Fruit fly (Drosophila melanogaster): Measurements from ENCODE around the gene emei.

The emei gene

DNA sequence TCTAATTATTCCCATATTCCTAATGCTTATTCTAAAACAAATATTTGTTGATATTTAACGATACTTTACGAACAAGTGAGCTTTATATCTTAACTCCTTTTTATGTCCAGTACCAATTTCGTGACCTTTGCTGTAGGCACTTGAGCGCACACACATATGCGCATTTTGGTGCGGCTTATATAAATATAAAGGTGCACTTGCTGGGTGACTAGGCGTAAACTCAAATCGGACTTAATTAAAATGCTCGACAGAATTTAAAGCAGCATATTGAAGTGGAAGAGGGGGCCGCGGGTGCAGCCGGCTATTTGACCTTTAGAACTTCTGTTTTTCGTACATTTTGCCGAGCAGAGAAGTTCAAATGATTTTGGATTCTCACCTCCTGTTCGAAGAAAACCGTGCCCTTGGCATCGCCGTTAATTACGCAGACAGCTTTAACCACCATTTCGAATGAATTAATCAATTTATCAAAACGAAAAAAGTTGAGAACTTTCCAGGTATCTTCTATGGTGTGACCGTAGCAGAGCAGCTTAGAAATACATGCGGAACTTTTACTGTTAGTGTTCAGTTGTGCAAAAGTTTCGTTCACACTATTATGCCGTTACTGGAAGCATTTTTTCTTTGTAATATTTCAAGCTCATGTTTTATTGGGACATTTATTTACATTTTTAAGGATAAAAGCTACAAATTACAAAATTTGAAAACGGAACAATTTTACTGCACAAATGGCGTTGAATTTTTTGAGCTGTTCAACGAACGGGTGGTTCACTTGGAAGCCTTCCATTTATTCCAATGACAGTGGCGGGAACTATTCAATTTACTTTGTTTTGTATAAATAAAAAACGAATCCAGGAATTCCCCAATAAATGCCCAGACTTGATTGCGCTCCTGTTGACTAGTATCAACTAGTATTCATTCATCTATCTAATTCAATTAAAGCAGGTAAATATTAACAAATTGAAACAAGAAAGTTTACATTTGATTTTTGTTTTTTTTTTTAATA lies 4.0 kb downstream of the emei start, which contains the start of gene Sod1 (continued):
- TF ChIP-seq chm (GFP tag; IDR thresholded peaks at IDR 0.05) (no peak), gem (tag; optimal IDR thresholded peaks at IDR 0.05) (no peak), scrt (GFP tag; optimal IDR thresholded peaks at IDR 0.05) (no peak), CG17802 (tag; optimal IDR thresholded peaks at IDR 0.05) (peak; percentile 89), CG8388 (GFP tag; optimal IDR thresholded peaks at IDR 0.05) (no peak), Mad (GFP tag; optimal IDR thresholded peaks at IDR 0.05) (no peak), CG6791 (GFP tag; IDR thresholded peaks at IDR 0.05; ENCODE audit: partially characterized antibody) (no peak), bab2 (GFP tag; optimal IDR thresholded peaks at IDR 0.05) (no peak), HmgD (GFP tag; optimal IDR thresholded peaks at IDR 0.05) (peak; percentile 39), CG13296 (GFP tag; optimal IDR thresholded peaks at IDR 0.05) (no peak), Med (GFP tag) (peak; percentile 65), pan (optimal IDR thresholded peaks at IDR 0.05) (no peak), pan (GFP tag; optimal IDR thresholded peaks at IDR 0.05 in 1 of 2, IDR thresholded peaks at IDR 0.05 in 1 of 2) (no peak), E2f2 (GFP tag; IDR thresholded peaks at IDR 0.05) (peak; percentile 81), zen (tag; optimal IDR thresholded peaks at IDR 0.05) (no peak), seq (GFP tag; IDR thresholded peaks at IDR 0.05) (no peak), al (GFP tag; IDR thresholded peaks at IDR 0.05) (no peak), CG18619 (GFP tag; optimal IDR thresholded peaks at IDR 0.05) (no peak), run (tag; optimal IDR thresholded peaks at IDR 0.05) (no peak), sens-2 (GFP tag; IDR thresholded peaks at IDR 0.05) (no peak), D19B (GFP tag; optimal IDR thresholded peaks at IDR 0.05) (no peak), ac (GFP tag; optimal IDR thresholded peaks at IDR 0.05) (no peak), CG13424 (tag; optimal IDR thresholded peaks at IDR 0.05) (no peak), Hr3 (GFP tag; optimal IDR thresholded peaks at IDR 0.05) (no peak), tna (GFP tag; IDR thresholded peaks at IDR 0.05; ENCODE audit: partially characterized antibody) (no peak), CG2712 (tag; optimal IDR thresholded peaks at IDR 0.05) (no peak), so (GFP tag; IDR thresholded peaks at IDR 0.05) (no peak), ind (GFP tag; optimal IDR thresholded peaks at IDR 0.05) (no peak), Xrp1 (GFP tag; IDR thresholded peaks at IDR 0.05) (peak; percentile 22; the same call in 1 of the 2 replicates), eve (GFP tag; optimal IDR thresholded peaks at IDR 0.05) (no peak), pum (GFP tag; optimal IDR thresholded peaks at IDR 0.05) (no peak), gcm (GFP tag; optimal IDR thresholded peaks at IDR 0.05) (no peak), CG34224 (GFP tag; IDR thresholded peaks at IDR 0.05; ENCODE audit: partially characterized antibody) (peak; percentile 53; the same call in 1 of the 3 replicates), CG4360 (GFP tag; IDR thresholded peaks at IDR 0.05) (no peak), CG7271 (tag; optimal IDR thresholded peaks at IDR 0.05) (no peak), bsh (GFP tag; optimal IDR thresholded peaks at IDR 0.05) (peak; percentile 5 to 80), CG8290 (GFP tag; optimal IDR thresholded peaks at IDR 0.05) (no peak), CG8290 (tag; optimal IDR thresholded peaks at IDR 0.05) (no peak), Abd-B (GFP tag; optimal IDR thresholded peaks at IDR 0.05) (no peak), Bteb2 (GFP tag; optimal IDR thresholded peaks at IDR 0.05) (no peak), BEAF-32 (GFP tag; optimal IDR thresholded peaks at IDR 0.05) (peak; percentile 20), CG2202 (tag; optimal IDR thresholded peaks at IDR 0.05) (no peak), CG9215 (GFP tag; IDR thresholded peaks at IDR 0.05) (no peak), CG11093 (GFP tag; IDR thresholded peaks at IDR 0.05) (no peak), Dll (GFP tag; IDR thresholded peaks at IDR 0.05; ENCODE audit: partially characterized antibody) (no peak), Sox102F (GFP tag; optimal IDR thresholded peaks at IDR 0.05) (no peak), Fer1 (GFP tag; optimal IDR thresholded peaks at IDR 0.05) (peak; percentile 1), gro (GFP tag; optimal IDR thresholded peaks at IDR 0.05) (no peak), nmo (GFP tag; optimal IDR thresholded peaks at IDR 0.05) (peak; percentile 31)
